Fruit fly (Drosophila melanogaster) whole organism, embryonic: ENCODE data around the gene CG12194.
A peak's percentile ranks its signal among the peaks of the same experiment; 100 is the strongest.

Experiments
- ATbp ChIP-seq: fragments of 200-800 bp; sonication (Bioruptor generic); optimal IDR thresholded peaks from 2 replicates; lab custom pipeline; 2017; ENCODE audit warnings: missing biosample characterization, mild to moderate bottlenecking, missing genetic modification characterization, missing genetic modification reagents
- Atf-2 ChIP-seq: fragments of 200-800 bp; sonication (Bioruptor generic); optimal IDR thresholded peaks from 2 replicates; lab custom pipeline; 2016; ENCODE audit warnings: missing biosample characterization, missing genetic modification characterization
- CG11504 ChIP-seq: fragments of 200-800 bp; sonication (Bioruptor generic); optimal IDR thresholded peaks from 3 replicates; lab custom pipeline; 2019; ENCODE audit warnings: missing biosample characterization, mild to moderate bottlenecking, missing genetic modification characterization, moderate library complexity
- CG11696 ChIP-seq: fragments of 200-800 bp; sonication (Bioruptor generic); IDR thresholded peaks from 2 replicates; pipeline ENCODE4 v1.3.6; 2022; ENCODE audit warnings: missing biosample characterization, missing genetic modification characterization
- CG12299 ChIP-seq: fragments of 200-800 bp; sonication (Bioruptor generic); optimal IDR thresholded peaks from 2 replicates; lab custom pipeline; 2018; ENCODE audit warnings: missing biosample characterization, mild to moderate bottlenecking, missing genetic modification characterization
- CG13287 ChIP-seq: fragments of 200-800 bp; sonication (Bioruptor generic); IDR thresholded peaks from 2 replicates; pipeline ENCODE4 v1.3.6; 2022; ENCODE audit warnings: missing biosample characterization, missing genetic modification characterization; ENCODE audit not compliant: partially characterized antibody
- CG13775 ChIP-seq: fragments of 200-800 bp; sonication (Bioruptor generic); optimal IDR thresholded peaks from 3 replicates; lab custom pipeline; 2017; ENCODE audit warnings: missing biosample characterization, mild to moderate bottlenecking, missing genetic modification characterization
- CG17385 ChIP-seq: fragments of 200-800 bp; sonication (Bioruptor generic); optimal IDR thresholded peaks from 3 replicates; lab custom pipeline; 2018; ENCODE audit warnings: missing biosample characterization, mild to moderate bottlenecking, missing genetic modification characterization
- CG2678 ChIP-seq: fragments of 200-800 bp; sonication (Bioruptor generic); optimal IDR thresholded peaks from 3 replicates; lab custom pipeline; 2019; ENCODE audit warnings: missing biosample characterization, mild to moderate bottlenecking, missing genetic modification characterization, moderate library complexity
- CG31365 ChIP-seq: fragments of 200-800 bp; sonication (Bioruptor generic); optimal IDR thresholded peaks from 2 replicates; lab custom pipeline; 2018; ENCODE audit warnings: missing biosample characterization, mild to moderate bottlenecking, missing genetic modification characterization
- CG5180 ChIP-seq: fragments of 200-800 bp; sonication (Bioruptor generic); optimal IDR thresholded peaks from 3 replicates; lab custom pipeline; 2017; ENCODE audit warnings: missing biosample characterization, missing genetic modification characterization, mild to moderate bottlenecking, moderate library complexity, missing genetic modification reagents
- CG8388 ChIP-seq: fragments of 200-800 bp; sonication (Bioruptor generic); optimal IDR thresholded peaks from 2 replicates; lab custom pipeline; 2019; ENCODE audit warnings: missing biosample characterization, mild to moderate bottlenecking, missing genetic modification characterization, moderate library complexity
- CTCF ChIP-seq: fragments of 200-800 bp; sonication (Bioruptor generic); optimal IDR thresholded peaks from 2 replicates; lab custom pipeline; 2017; ENCODE audit warnings: missing biosample characterization, mild to moderate bottlenecking, missing genetic modification characterization, moderate library complexity
- D ChIP-seq, 2 experiments: fragments of 200-800 bp in 1 of 2; fragments of >200 bp in 1 of 2; sonication (Bioruptor generic) in 1 of 2; optimal IDR thresholded peaks; 2 replicates in 1 of 2; 3 replicates in 1 of 2; lab custom pipeline; 2017; ENCODE audit warnings: mild to moderate bottlenecking in 1 of 2, missing biosample characterization in 1 of 2, missing genetic modification characterization in 1 of 2, missing genetic modification reagents in 1 of 2
- ERR ChIP-seq: fragments of 200-800 bp; sonication (Bioruptor generic); optimal IDR thresholded peaks from 2 replicates; lab custom pipeline; 2016; ENCODE audit warnings: missing biosample characterization, missing genetic modification characterization
- H15 ChIP-seq: fragments of 200-800 bp; sonication (Bioruptor generic); IDR thresholded peaks from 3 replicates; pipeline ENCODE4 v1.3.6; 2022; ENCODE audit warnings: missing biosample characterization, missing genetic modification characterization
- HLH4C ChIP-seq: fragments of 200-800 bp; sonication (Bioruptor generic); IDR thresholded peaks from 3 replicates; pipeline ENCODE4 v1.3.6; 2022; ENCODE audit warnings: missing biosample characterization, missing genetic modification characterization; ENCODE audit not compliant: partially characterized antibody
- HLHmδ ChIP-seq: fragments of 200-800 bp; sonication (Bioruptor generic); optimal IDR thresholded peaks from 2 replicates; lab custom pipeline; 2018; ENCODE audit warnings: missing biosample characterization, mild to moderate bottlenecking, missing genetic modification characterization, moderate library complexity
- Hey ChIP-seq: fragments of 200-800 bp; sonication (Bioruptor generic); optimal IDR thresholded peaks from 3 replicates; lab custom pipeline; 2018; ENCODE audit warnings: missing biosample characterization, mild to moderate bottlenecking, missing genetic modification characterization
- Hr39 ChIP-seq: fragments of >200 bp; optimal IDR thresholded peaks from 2 replicates; lab custom pipeline; 2017
- Jarid2 ChIP-seq: fragments of 200-800 bp; sonication (Bioruptor generic); optimal IDR thresholded peaks from 3 replicates; lab custom pipeline; 2017; ENCODE audit warnings: mild to moderate bottlenecking, missing biosample characterization, missing genetic modification reagents, missing genetic modification characterization
- MBD-R2 ChIP-seq: fragments of 200-800 bp; sonication (Bioruptor generic); IDR thresholded peaks from 2 replicates; pipeline ENCODE4 v1.3.6; 2022; ENCODE audit warnings: missing biosample characterization, missing genetic modification characterization
- NK7.1 ChIP-seq: fragments of 200-800 bp; sonication (Bioruptor generic); optimal IDR thresholded peaks from 3 replicates; lab custom pipeline; 2016; ENCODE audit warnings: missing biosample characterization, missing genetic modification characterization
- Poxn ChIP-seq: fragments of 200-800 bp; sonication (Bioruptor generic); IDR thresholded peaks from 2 replicates; pipeline ENCODE4 v1.3.6; 2022; ENCODE audit warnings: missing biosample characterization, missing genetic modification characterization
- Side ChIP-seq: fragments of 200-800 bp; sonication (Bioruptor generic); optimal IDR thresholded peaks from 2 replicates; lab custom pipeline; 2016; ENCODE audit warnings: missing biosample characterization, missing genetic modification characterization
- Spps ChIP-seq: fragments of 200-800 bp; sonication (Bioruptor generic); optimal IDR thresholded peaks from 2 replicates; lab custom pipeline; 2018; ENCODE audit warnings: missing biosample characterization, mild to moderate bottlenecking, missing genetic modification characterization
- ap ChIP-seq: fragments of 200-800 bp; sonication (Bioruptor generic); IDR thresholded peaks from 2 replicates; pipeline ENCODE4 v1.3.6; 2022; ENCODE audit warnings: missing biosample characterization, missing genetic modification characterization
- bowl ChIP-seq: fragments of 200-800 bp; sonication (Bioruptor generic); IDR thresholded peaks from 2 replicates; pipeline ENCODE4 v1.3.6; 2022; ENCODE audit warnings: missing biosample characterization, missing genetic modification characterization
- cg ChIP-seq: fragments of 200-800 bp; sonication (Bioruptor generic); optimal IDR thresholded peaks from 3 replicates; lab custom pipeline; 2019; ENCODE audit warnings: missing biosample characterization, mild to moderate bottlenecking, missing genetic modification characterization, moderate library complexity
- corto ChIP-seq: fragments of 200-800 bp; sonication (Bioruptor generic); optimal IDR thresholded peaks from 2 replicates; lab custom pipeline; 2016; ENCODE audit warnings: missing biosample characterization, mild to moderate bottlenecking, missing genetic modification characterization, moderate library complexity
- crol ChIP-seq: fragments of 200-800 bp; sonication (Bioruptor generic); IDR thresholded peaks from 2 replicates; pipeline ENCODE4 v1.3.6; 2022; ENCODE audit warnings: missing biosample characterization, missing genetic modification characterization
- ems ChIP-seq: fragments of 200-800 bp; sonication (Bioruptor generic); optimal IDR thresholded peaks from 3 replicates; lab custom pipeline; 2016; ENCODE audit warnings: missing biosample characterization, missing genetic modification characterization
- gsb ChIP-seq: fragments of 200-800 bp; sonication (Bioruptor generic); IDR thresholded peaks from 2 replicates; pipeline ENCODE4 v1.3.6; 2022; ENCODE audit warnings: missing biosample characterization, missing genetic modification characterization
- lilli ChIP-seq: fragments of 200-800 bp; sonication (Bioruptor generic); optimal IDR thresholded peaks from 3 replicates; lab custom pipeline; 2016; ENCODE audit warnings: missing biosample characterization, missing genetic modification characterization
- lov ChIP-seq, 2 experiments: fragments of 200-800 bp in 1 of 2; fragments of >200 bp in 1 of 2; sonication (Bioruptor generic) in 1 of 2; IDR thresholded peaks in 1 of 2; optimal IDR thresholded peaks in 1 of 2; 2 replicates in 1 of 2; 3 replicates in 1 of 2; pipeline versions ENCODE4 v1.3.6 to Lab custom; 2017 to 2022; ENCODE audit warnings: missing biosample characterization in 1 of 2, missing genetic modification characterization in 1 of 2
- p53 ChIP-seq: fragments of 200-800 bp; sonication (Bioruptor generic); optimal IDR thresholded peaks from 2 replicates; lab custom pipeline; 2016; ENCODE audit warnings: missing biosample characterization, missing genetic modification characterization
- pnt ChIP-seq: fragments of 200-800 bp; sonication (Bioruptor generic); optimal IDR thresholded peaks from 3 replicates; lab custom pipeline; 2016; ENCODE audit warnings: missing biosample characterization, missing genetic modification characterization
- psq ChIP-seq: fragments of 200-800 bp; sonication (Bioruptor generic); optimal IDR thresholded peaks from 2 replicates; lab custom pipeline; 2017; ENCODE audit warnings: missing biosample characterization, missing genetic modification characterization
- zfh1 ChIP-seq: fragments of 200-800 bp; sonication (Bioruptor generic); IDR thresholded peaks from 3 replicates; pipeline ENCODE4 v1.3.6; 2022; ENCODE audit warnings: missing biosample characterization, missing genetic modification characterization

The CG12194 gene

DNA sequence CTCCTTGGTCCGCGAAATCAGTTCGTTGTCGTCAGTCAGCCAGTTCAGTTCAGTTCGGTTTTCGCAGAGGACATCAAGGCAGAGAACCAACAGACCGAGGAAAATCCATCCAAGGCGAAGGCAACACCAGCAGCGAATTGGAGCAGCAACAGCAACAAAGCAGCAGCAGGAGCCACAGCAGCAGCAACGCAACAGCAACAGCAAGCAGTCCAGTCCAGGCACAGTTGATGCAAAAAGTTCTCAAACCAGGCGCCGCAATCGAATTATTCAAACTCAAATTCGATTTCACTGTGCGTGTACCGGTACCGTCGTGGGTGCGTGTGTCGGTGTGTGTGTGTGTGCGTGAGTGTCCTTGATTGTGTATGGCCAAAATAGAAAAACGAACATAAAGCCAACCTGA is 16.4 kb upstream of the CG12194 start, which contains the start of gene CG15628:
Gene CG15628, plus strand, starts transcription at position 18 of the 400 bp plus-strand sequence.
- 0 out of 2 replicates have a peak, but pooled peaks have one; percentile 1 for TF ChIP-seq gsb (GFP tag; lab: Robert Waterston, UW)
- peak; percentile 91 for TF ChIP-seq CG8388 (GFP tag; lab: Kevin White, UChicago)
- TF ChIP-seq lov (optimal IDR thresholded peaks at IDR 0.05; lab: Kevin White, UChicago), result no peak
- TF ChIP-seq lov (GFP tag; IDR thresholded peaks at IDR 0.05; lab: Robert Waterston, UW), result 0 out of 3 replicates have a peak, but pooled peaks have one; percentile 28
- TF ChIP-seq D (optimal IDR thresholded peaks at IDR 0.05; lab: Kevin White, UChicago), result peak; percentile 41
- no peak for TF ChIP-seq D (GFP tag; optimal IDR thresholded peaks at IDR 0.05; lab: Kevin White, UChicago)
- TF ChIP-seq Jarid2 (GFP tag; lab: Kevin White, UChicago), result peak; percentile 18
- TF ChIP-seq pnt, result no peak
- TF ChIP-seq ATbp (GFP tag; lab: Kevin White, UChicago), result no peak
- no peak for TF ChIP-seq psq
- peak; percentile 16 for TF ChIP-seq HLHmδ (GFP tag; lab: Kevin White, UChicago)
- TF ChIP-seq corto (GFP tag; lab: Kevin White, UChicago), result no peak
- 0 out of 2 replicates have a peak, but pooled peaks have one; percentile 9 for TF ChIP-seq CG13287 (GFP tag; lab: Robert Waterston, UW)
- TF ChIP-seq CG31365 (tag; lab: Kevin White, UChicago), result peak; percentile 23

DNA sequence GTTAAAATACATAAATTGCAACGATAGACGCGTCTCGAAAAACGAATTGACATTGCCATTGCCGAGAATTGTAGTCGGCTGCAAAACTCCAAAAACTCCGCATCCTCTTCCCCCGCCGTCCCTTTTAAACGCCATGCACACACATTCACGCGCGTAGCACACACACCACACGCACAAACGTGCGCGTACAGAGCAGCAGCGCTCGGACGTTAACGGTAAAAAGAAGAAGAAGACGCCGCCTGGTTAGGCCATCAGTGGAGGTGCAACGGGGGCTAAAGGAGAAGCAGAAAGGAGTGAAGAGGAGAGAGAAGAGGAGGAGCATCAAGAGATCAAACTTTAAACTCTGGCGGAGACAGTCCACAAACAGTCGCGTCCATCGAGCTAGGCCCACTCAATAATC is 15.9 kb upstream of the CG12194 start:
- TF ChIP-seq cg (GFP tag; lab: Kevin White, UChicago) (peak; percentile 25), bowl (GFP tag; lab: Robert Waterston, UW) (no peak), ap (no peak), ems (GFP tag; lab: Kevin White, UChicago) (no peak), Hey (no peak), Spps (tag; lab: Kevin White, UChicago) (no peak), pnt (no peak), crol (GFP tag; lab: Robert Waterston, UW) (0 out of 2 replicates have a peak, but pooled peaks have one; percentile 40), CTCF (no peak), HLH4C (GFP tag; lab: Robert Waterston, UW) (no peak), p53 (GFP tag; lab: Kevin White, UChicago) (peak; percentile 67), H15 (GFP tag; lab: Robert Waterston, UW) (peak; percentile 25; the same call in 1 of the 3 replicates), NK7.1 (GFP tag; lab: Kevin White, UChicago) (no peak), lilli (GFP tag; lab: Kevin White, UChicago) (no peak), CG5180 (GFP tag; lab: Kevin White, UChicago) (no peak), ERR (GFP tag; lab: Kevin White, UChicago) (no peak), Hr39 (no peak), Poxn (GFP tag; lab: Robert Waterston, UW) (no peak), Side (GFP tag; lab: Kevin White, UChicago) (no peak), CG2678 (tag; lab: Kevin White, UChicago) (no peak), Atf-2 (GFP tag; lab: Kevin White, UChicago) (no peak), CG11504 (tag; lab: Kevin White, UChicago) (no peak), CG17385 (peak; percentile 59), zfh1 (GFP tag; lab: Robert Waterston, UW) (peak; percentile 16; the same call in 1 of the 3 replicates), MBD-R2 (GFP tag; lab: Robert Waterston, UW) (no peak), CG11696 (peak; percentile 36; the same call in 1 of the 2 replicates), CG13775 (GFP tag; lab: Kevin White, UChicago) (no peak), CG12299 (tag; lab: Kevin White, UChicago) (no peak)
